Fruit fly (Drosophila melanogaster) whole organism, prepupa: ENCODE measurements around the gene GILT2.
A peak's percentile ranks its signal among the peaks of the same experiment; 100 is the strongest.

Source experiments
- CG10631 ChIP-seq: fragments of 200-800 bp; sonication (Bioruptor generic); optimal IDR thresholded peaks from 2 replicates; lab custom pipeline; 2016; ENCODE audit warnings: missing biosample characterization, missing genetic modification characterization
- CG11294 ChIP-seq: fragments of 200-800 bp; sonication (Bioruptor generic); IDR thresholded peaks from 2 replicates; pipeline ENCODE4 v1.3.6; 2022; ENCODE audit warnings: missing biosample characterization, missing genetic modification characterization
- CG11902 ChIP-seq: fragments of 200-800 bp; sonication (Bioruptor generic); optimal IDR thresholded peaks from 3 replicates; lab custom pipeline; 2016; ENCODE audit warnings: missing biosample characterization, missing genetic modification characterization
- CG15336 ChIP-seq: fragments of 200-800 bp; sonication (Bioruptor generic); IDR thresholded peaks from 2 replicates; pipeline ENCODE4 v1.3.6; 2022; ENCODE audit warnings: missing biosample characterization, missing genetic modification characterization
- CG1621 ChIP-seq: fragments of 200-800 bp; sonication (Bioruptor generic); optimal IDR thresholded peaks from 3 replicates; lab custom pipeline; 2018; ENCODE audit warnings: missing biosample characterization, mild to moderate bottlenecking, missing genetic modification characterization
- CG16779 ChIP-seq: fragments of 200-800 bp; sonication (Bioruptor generic); optimal IDR thresholded peaks from 3 replicates; lab custom pipeline; 2017; ENCODE audit warnings: missing biosample characterization, mild to moderate bottlenecking, missing genetic modification characterization
- CG3032 ChIP-seq: fragments of 200-800 bp; optimal IDR thresholded peaks from 2 replicates; lab custom pipeline; 2019; ENCODE audit warnings: missing biosample characterization, mild to moderate bottlenecking, missing genetic modification characterization, moderate library complexity
- CG31627 ChIP-seq: fragments of 200-800 bp; sonication (Bioruptor generic); optimal IDR thresholded peaks from 3 replicates; lab custom pipeline; 2016; ENCODE audit warnings: missing biosample characterization, missing genetic modification characterization
- CG32006 ChIP-seq: fragments of 200-800 bp; sonication (Bioruptor generic); optimal IDR thresholded peaks from 3 replicates; lab custom pipeline; 2017; ENCODE audit warnings: missing biosample characterization, mild to moderate bottlenecking, missing genetic modification characterization
- CG34406 ChIP-seq: fragments of 200-800 bp; sonication (Bioruptor generic); optimal IDR thresholded peaks from 3 replicates; lab custom pipeline; 2016; ENCODE audit warnings: missing biosample characterization, missing genetic modification characterization
- CG3919 ChIP-seq: fragments of 200-800 bp; sonication (Bioruptor generic); optimal IDR thresholded peaks from 3 replicates; lab custom pipeline; 2016; ENCODE audit warnings: missing biosample characterization, missing genetic modification characterization
- CG6163 ChIP-seq: fragments of 200-800 bp; sonication (Bioruptor generic); IDR thresholded peaks from 3 replicates; pipeline ENCODE4 v1.3.6; 2022; ENCODE audit warnings: missing biosample characterization, missing genetic modification characterization
- CG6276 ChIP-seq: fragments of 200-800 bp; sonication (Bioruptor generic); optimal IDR thresholded peaks from 2 replicates; lab custom pipeline; 2017; ENCODE audit warnings: missing biosample characterization, mild to moderate bottlenecking, missing genetic modification characterization
- CG6792 ChIP-seq: fragments of 200-800 bp; sonication (Bioruptor generic); optimal IDR thresholded peaks from 3 replicates; lab custom pipeline; 2016; ENCODE audit warnings: missing biosample characterization, missing genetic modification characterization
- CG6808 ChIP-seq: fragments of 200-800 bp; sonication (Bioruptor generic); optimal IDR thresholded peaks from 3 replicates; lab custom pipeline; 2017; ENCODE audit warnings: missing biosample characterization, missing genetic modification characterization, mild to moderate bottlenecking, moderate library complexity, missing genetic modification reagents
- CG6854 ChIP-seq: fragments of 200-800 bp; sonication (Bioruptor generic); optimal IDR thresholded peaks from 2 replicates; lab custom pipeline; 2017; ENCODE audit warnings: missing biosample characterization, mild to moderate bottlenecking, missing genetic modification characterization
- CG7368 ChIP-seq: fragments of 200-800 bp; sonication (Bioruptor generic); optimal IDR thresholded peaks from 3 replicates; lab custom pipeline; 2016; ENCODE audit warnings: missing biosample characterization, missing genetic modification characterization
- CG8119 ChIP-seq: fragments of 200-800 bp; sonication (Bioruptor generic); IDR thresholded peaks from 3 replicates; pipeline ENCODE4 v1.3.6; 2022; ENCODE audit warnings: missing biosample characterization, missing genetic modification characterization
- Eip78C ChIP-seq: fragments of 200-800 bp; sonication (Bioruptor generic); peaks from one replicate; lab custom pipeline; 2016; ENCODE audit warnings: missing biosample characterization, missing genetic modification characterization
- Eip93F ChIP-seq: fragments of 200-800 bp; sonication (Bioruptor generic); optimal IDR thresholded peaks from 2 replicates; lab custom pipeline; 2016; ENCODE audit warnings: missing biosample characterization, mild to moderate bottlenecking, missing genetic modification characterization
- Ets21C ChIP-seq: fragments of 200-800 bp; sonication (Bioruptor generic); optimal IDR thresholded peaks from 3 replicates; lab custom pipeline; 2016; ENCODE audit warnings: missing biosample characterization, missing genetic modification characterization
- Ets96B ChIP-seq: fragments of 200-800 bp; optimal IDR thresholded peaks from 2 replicates; lab custom pipeline; 2019; ENCODE audit warnings: missing biosample characterization, mild to moderate bottlenecking, missing genetic modification characterization, moderate library complexity
- Gug ChIP-seq: fragments of 200-800 bp; sonication (Bioruptor generic); IDR thresholded peaks from 2 replicates; pipeline ENCODE4 v1.3.6; 2022; ENCODE audit warnings: missing biosample characterization, missing genetic modification characterization
- Hr38 ChIP-seq: sonication (Bioruptor generic); optimal IDR thresholded peaks from 2 replicates; lab custom pipeline; 2016; ENCODE audit warnings: missing biosample characterization, missing genetic modification characterization
- Hr39 ChIP-seq: fragments of 200-800 bp; sonication (Bioruptor generic); optimal IDR thresholded peaks from 2 replicates; lab custom pipeline; 2016; ENCODE audit warnings: missing biosample characterization, missing genetic modification characterization
- Lpt ChIP-seq: fragments of 200-800 bp; sonication (Bioruptor generic); optimal IDR thresholded peaks from 3 replicates; lab custom pipeline; 2016; ENCODE audit warnings: missing biosample characterization, missing genetic modification characterization
- Met ChIP-seq: fragments of 200-800 bp; sonication (Bioruptor generic); optimal IDR thresholded peaks from 3 replicates; lab custom pipeline; 2016; ENCODE audit warnings: missing biosample characterization, missing genetic modification characterization
- OdsH ChIP-seq: fragments of 200-800 bp; sonication (Bioruptor generic); optimal IDR thresholded peaks from 3 replicates; lab custom pipeline; 2016; ENCODE audit warnings: missing biosample characterization, missing genetic modification characterization
- Smox ChIP-seq: fragments of 200-800 bp; sonication (Bioruptor generic); optimal IDR thresholded peaks from 3 replicates; lab custom pipeline; 2016; ENCODE audit warnings: missing biosample characterization, missing genetic modification characterization
- Sox102F ChIP-seq: fragments of 200-800 bp; sonication (Bioruptor generic); optimal IDR thresholded peaks from 2 replicates; lab custom pipeline; 2016; ENCODE audit warnings: missing biosample characterization, mild to moderate bottlenecking, missing genetic modification characterization
- dac ChIP-seq: fragments of 200-800 bp; sonication (Bioruptor generic); optimal IDR thresholded peaks from 2 replicates; lab custom pipeline; 2017; ENCODE audit warnings: missing biosample characterization, mild to moderate bottlenecking, missing genetic modification characterization
- dsx ChIP-seq: fragments of 200-800 bp; optimal IDR thresholded peaks from 3 replicates; lab custom pipeline; 2019; ENCODE audit warnings: missing biosample characterization, mild to moderate bottlenecking, missing genetic modification characterization, moderate library complexity; ENCODE audit not compliant: poor library complexity, severe bottlenecking
- esn ChIP-seq: fragments of 200-800 bp; sonication (Bioruptor generic); optimal IDR thresholded peaks from 2 replicates; lab custom pipeline; 2016; ENCODE audit warnings: missing biosample characterization, mild to moderate bottlenecking, missing genetic modification characterization, moderate library complexity
- fd85E ChIP-seq: fragments of 200-800 bp; sonication (Bioruptor generic); optimal IDR thresholded peaks from 3 replicates; lab custom pipeline; 2016; ENCODE audit warnings: missing biosample characterization, missing genetic modification characterization
- fkh ChIP-seq: fragments of 200-800 bp; sonication (Bioruptor generic); optimal IDR thresholded peaks from 3 replicates; lab custom pipeline; 2017; ENCODE audit warnings: missing biosample characterization, mild to moderate bottlenecking, missing genetic modification characterization, moderate library complexity
- lz ChIP-seq: fragments of 200-800 bp; sonication (Bioruptor generic); optimal IDR thresholded peaks from 3 replicates; lab custom pipeline; 2016; ENCODE audit warnings: missing biosample characterization, missing genetic modification characterization
- net ChIP-seq: fragments of 200-800 bp; sonication (Bioruptor generic); optimal IDR thresholded peaks from 3 replicates; lab custom pipeline; 2016; ENCODE audit warnings: missing biosample characterization, missing genetic modification characterization
- pdm3 ChIP-seq: fragments of 200-800 bp; sonication (Bioruptor generic); optimal IDR thresholded peaks from 3 replicates; lab custom pipeline; 2016; ENCODE audit warnings: missing biosample characterization, missing genetic modification characterization
- salr ChIP-seq, 2 experiments: fragments of 200-800 bp; sonication (Bioruptor generic); optimal IDR thresholded peaks; 3 replicates each; lab custom pipeline; 2016 to 2018; ENCODE audit warnings: missing biosample characterization in 2 of 2, missing genetic modification characterization in 2 of 2, mild to moderate bottlenecking in 1 of 2
- spab ChIP-seq: fragments of 200-800 bp; sonication (Bioruptor generic); optimal IDR thresholded peaks from 2 replicates; lab custom pipeline; 2017; ENCODE audit warnings: missing biosample characterization, mild to moderate bottlenecking, missing genetic modification characterization, missing genetic modification reagents
- ss ChIP-seq, 2 experiments: fragments of 200-800 bp; sonication (Bioruptor generic); optimal IDR thresholded peaks; 2 replicates in 1 of 2; 3 replicates in 1 of 2; lab custom pipeline; 2017 to 2018; ENCODE audit warnings: mild to moderate bottlenecking in 2 of 2, missing biosample characterization in 2 of 2, missing genetic modification characterization in 2 of 2, moderate library complexity in 1 of 2
- svp ChIP-seq: fragments of 200-800 bp; sonication (Bioruptor generic); peaks from one replicate; lab custom pipeline; 2016; ENCODE audit warnings: missing biosample characterization, missing genetic modification characterization
- topi ChIP-seq: fragments of 200-800 bp; sonication (Bioruptor generic); optimal IDR thresholded peaks from 3 replicates; lab custom pipeline; 2016; ENCODE audit warnings: missing biosample characterization, missing genetic modification characterization
- vri ChIP-seq: fragments of 200-800 bp; sonication (Bioruptor generic); optimal IDR thresholded peaks from 3 replicates; lab custom pipeline; 2016; ENCODE audit warnings: missing biosample characterization, mild to moderate bottlenecking, missing genetic modification characterization

Gene GILT2

dm6 chr3R:23704383-23705033 lies 25.8 kb downstream of the GILT2 start, which contains the start of gene Gba1b (continued):
- TF ChIP-seq pdm3 (GFP tag; lab: Kevin White, UChicago) (no peak), fkh (GFP tag; lab: Kevin White, UChicago) (no peak), svp (GFP tag; lab: Kevin White, UChicago) (peak; percentile 96)

DNA sequence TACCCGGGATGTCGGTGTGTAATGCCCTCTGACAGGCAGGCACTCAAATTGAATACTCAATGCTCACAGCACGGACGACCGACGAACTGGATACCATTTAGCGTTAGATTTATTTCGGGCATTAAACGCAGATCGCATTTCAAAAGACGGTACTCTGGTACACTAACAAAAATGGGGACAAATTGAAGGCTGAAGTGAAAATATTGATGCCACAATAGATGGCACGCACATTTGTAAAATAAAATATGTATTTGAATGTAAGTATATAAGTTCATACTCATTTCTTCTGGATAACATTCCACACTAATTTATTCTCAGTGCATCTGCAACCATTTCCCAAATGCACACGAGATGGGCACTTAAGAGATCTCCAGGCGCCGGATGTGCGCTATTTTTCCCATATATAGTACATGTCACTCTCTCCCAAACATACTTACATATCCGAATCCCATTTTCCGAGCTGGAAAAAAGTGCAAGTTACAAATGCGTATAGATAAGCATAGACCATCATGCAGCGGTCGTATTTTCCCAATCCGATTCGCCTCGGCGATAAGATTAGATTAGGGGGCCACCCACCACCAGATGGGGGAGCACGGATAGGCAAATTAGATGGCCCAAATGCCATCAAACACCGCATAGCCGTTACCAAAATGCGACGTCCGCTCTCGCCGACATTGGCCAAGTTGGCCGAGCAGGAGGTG lies 31.0 kb downstream of the GILT2 start, which contains the start of gene CG10301:
Gene CG10301, plus strand, starts transcription at position 651 of the 701 bp plus-strand sequence.
- no peak for TF ChIP-seq CG6792 (GFP tag; lab: Kevin White, UChicago)
- TF ChIP-seq topi (GFP tag; lab: Kevin White, UChicago): no peak
- TF ChIP-seq Lpt: no peak
- TF ChIP-seq CG15336 (GFP tag; lab: Robert Waterston, UW): no peak
- no peak for TF ChIP-seq fkh (GFP tag; lab: Kevin White, UChicago)
- TF ChIP-seq ss (GFP tag; optimal IDR thresholded peaks at IDR 0.05; lab: Kevin White, UChicago): no peak
- TF ChIP-seq Met (GFP tag; lab: Kevin White, UChicago): no peak
- TF ChIP-seq CG3919 (GFP tag; lab: Kevin White, UChicago): no peak
- TF ChIP-seq CG6163: 0 out of 3 replicates have a peak, but pooled peaks have one; percentile 16
- TF ChIP-seq svp (GFP tag; lab: Kevin White, UChicago): peak; percentile 54
- TF ChIP-seq Hr38 (GFP tag; lab: Kevin White, UChicago): no peak
- TF ChIP-seq CG6808 (GFP tag; lab: Kevin White, UChicago): no peak

DNA sequence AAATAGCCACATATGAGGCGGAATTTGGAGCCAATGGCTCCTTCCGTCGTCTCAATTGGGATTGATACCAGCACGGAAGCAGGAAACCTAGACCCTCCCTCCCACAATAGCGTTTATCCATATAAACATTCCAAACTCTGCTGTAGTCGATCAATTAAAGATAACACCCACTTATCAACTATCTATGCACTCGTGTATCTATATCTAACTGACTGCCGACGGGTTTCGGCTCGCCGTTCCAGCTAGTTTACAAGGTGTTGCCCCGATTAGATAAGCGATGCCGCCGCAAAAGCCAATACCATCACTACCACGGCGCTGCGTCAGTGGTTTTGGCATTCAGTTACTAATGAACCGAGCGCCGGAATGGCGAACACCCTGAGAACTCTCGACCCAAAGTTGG lies 32.5 kb downstream of the GILT2 start, which contains the start of gene CG10300:
Gene CG10300, plus strand, starts transcription at position 333 of the 400 bp plus-strand sequence.
- no peak for TF ChIP-seq CG3032
- TF ChIP-seq svp (GFP tag; lab: Kevin White, UChicago): peak; percentile 41
- TF ChIP-seq Sox102F: no peak

dm6 chr3R:23713901-23714300 lies 35.2 kb downstream of the GILT2 start:
- peak; percentile 63 for TF ChIP-seq CG8119
- peak; percentile 85 for TF ChIP-seq CG6792 (GFP tag; lab: Kevin White, UChicago)
- TF ChIP-seq dsx (GFP tag; lab: Kevin White, UChicago): peak; percentile 41
- peak; percentile 91 for TF ChIP-seq Hr39
- TF ChIP-seq salr (GFP tag; optimal IDR thresholded peaks at IDR 0.05; lab: Kevin White, UChicago): peak; percentile 24 to 47
- peak; percentile 85 for TF ChIP-seq Smox
- peak; percentile 90 for TF ChIP-seq CG31627 (GFP tag; lab: Kevin White, UChicago)
- peak; percentile 82 for TF ChIP-seq CG34406 (GFP tag; lab: Kevin White, UChicago)
- TF ChIP-seq CG15336 (GFP tag; lab: Robert Waterston, UW): peak; percentile 61
- peak; percentile 69 for TF ChIP-seq Eip93F
- peak; percentile 67 for TF ChIP-seq net (GFP tag; lab: Kevin White, UChicago)
- TF ChIP-seq Ets96B (tag; lab: Kevin White, UChicago): peak; percentile 51
- peak; percentile 53 for TF ChIP-seq CG1621
- TF ChIP-seq esn (GFP tag; lab: Kevin White, UChicago): peak; percentile 93
- peak; percentile 38 for TF ChIP-seq CG6854 (GFP tag; lab: Kevin White, UChicago)
- peak; percentile 56 for TF ChIP-seq Gug (GFP tag; lab: Robert Waterston, UW)
- TF ChIP-seq CG32006 (GFP tag; lab: Kevin White, UChicago): peak; percentile 59
- TF ChIP-seq CG7368: peak; percentile 56
- no peak for TF ChIP-seq Eip78C (GFP tag; lab: Kevin White, UChicago)
- TF ChIP-seq Ets21C: peak; percentile 85
- no peak for TF ChIP-seq dac (GFP tag; lab: Kevin White, UChicago)
- TF ChIP-seq spab: peak; percentile 63
- no peak for TF ChIP-seq CG16779
- no peak for TF ChIP-seq CG11294
- TF ChIP-seq OdsH (GFP tag; lab: Kevin White, UChicago): peak; percentile 77
- TF ChIP-seq CG6276 (GFP tag; lab: Kevin White, UChicago): no peak
- TF ChIP-seq CG11902: peak; percentile 67
- peak; percentile 93 for TF ChIP-seq svp (GFP tag; lab: Kevin White, UChicago)
- no peak for TF ChIP-seq fd85E
- TF ChIP-seq CG10631 (GFP tag; lab: Kevin White, UChicago): peak; percentile 84
- peak; percentile 89 for TF ChIP-seq vri (GFP tag; lab: Kevin White, UChicago)
- peak; percentile 88 for TF ChIP-seq lz (GFP tag; lab: Kevin White, UChicago)
